Worm (Caenorhabditis elegans) whole organism, L3 larva: ENCODE data around the gene F53H4.4.

ENCODE experiments used
- ZK546.5 ChIP-seq: sonication (generic microtip); optimal IDR thresholded peaks from 2 replicates; lab custom pipeline; 2017; ENCODE audit warnings: missing biosample characterization, missing genetic modification characterization
- aly-2 ChIP-seq: fragments of 150-350 bp; optimal IDR thresholded peaks from 2 replicates; lab custom pipeline; 2014; ENCODE audit warnings: missing biosample characterization, missing genetic modification characterization
- ama-1 ChIP-seq: fragments of 150-350 bp; optimal IDR thresholded peaks from 2 replicates; lab custom pipeline; 2018
- ceh-28 ChIP-seq: fragments of 150-350 bp; optimal IDR thresholded peaks from 2 replicates; lab custom pipeline; 2014; ENCODE audit warnings: missing biosample characterization, missing genetic modification reagents, missing genetic modification characterization
- ceh-82 ChIP-seq: fragments of 150-350 bp; optimal IDR thresholded peaks from 2 replicates; lab custom pipeline; 2014; ENCODE audit warnings: missing biosample characterization, missing genetic modification characterization
- ceh-9 ChIP-seq: sonication (generic microtip); optimal IDR thresholded peaks from 2 replicates; lab custom pipeline; 2018; ENCODE audit warnings: missing biosample characterization, missing genetic modification characterization
- daf-12 ChIP-seq: fragments of 150-350 bp; optimal IDR thresholded peaks from 2 replicates; lab custom pipeline; 2014; ENCODE audit warnings: missing biosample characterization, missing genetic modification reagents, missing genetic modification characterization
- egl-27 ChIP-seq: sonication (generic microtip); optimal IDR thresholded peaks from 4 replicates; lab custom pipeline; 2017; ENCODE audit warnings: missing biosample characterization, missing genetic modification reagents, missing genetic modification characterization
- elt-1 ChIP-seq: fragments of 150-350 bp; optimal IDR thresholded peaks from 2 replicates; lab custom pipeline; 2014; ENCODE audit warnings: missing biosample characterization, missing genetic modification characterization
- elt-2 ChIP-seq: sonication (generic microtip); optimal IDR thresholded peaks from 2 replicates; lab custom pipeline; 2016; ENCODE audit warnings: missing genetic modification reagents, mild to moderate bottlenecking, missing genetic modification characterization, missing compliant biosample characterization
- elt-3 ChIP-seq, 3 experiments: fragments of 150-350 bp in 1 of 3; sonication (generic microtip) in 2 of 3; optimal IDR thresholded peaks; 2 replicates in 2 of 3; 4 replicates in 1 of 3; lab custom pipeline; 2014 to 2017; ENCODE audit warnings: missing biosample characterization in 3 of 3, missing genetic modification characterization in 3 of 3
- eor-1 ChIP-seq, 2 experiments: fragments of 150-350 bp; optimal IDR thresholded peaks; 2 replicates each; lab custom pipeline; 2014 to 2018; ENCODE audit warnings: missing biosample characterization in 2 of 2, missing genetic modification characterization in 2 of 2
- fkh-10 ChIP-seq: sonication (generic microtip); optimal IDR thresholded peaks from 2 replicates; lab custom pipeline; 2017; ENCODE audit warnings: missing biosample characterization, missing genetic modification reagents, missing genetic modification characterization
- fkh-2 ChIP-seq: fragments of 150-350 bp; optimal IDR thresholded peaks from 2 replicates; lab custom pipeline; 2014; ENCODE audit warnings: missing biosample characterization, missing genetic modification reagents, missing genetic modification characterization
- fos-1 ChIP-seq: fragments of 150-350 bp; optimal IDR thresholded peaks from 2 replicates; lab custom pipeline; 2014; ENCODE audit warnings: missing biosample characterization, missing genetic modification characterization
- hmg-11 ChIP-seq: sonication (generic microtip); optimal IDR thresholded peaks from 2 replicates; lab custom pipeline; 2016; ENCODE audit warnings: missing genetic modification characterization, missing compliant biosample characterization
- jun-1 ChIP-seq: fragments of 150-350 bp; optimal IDR thresholded peaks from 2 replicates; lab custom pipeline; 2014; ENCODE audit warnings: missing biosample characterization, missing genetic modification reagents, missing genetic modification characterization
- lin-39 ChIP-seq: fragments of 150-350 bp; optimal IDR thresholded peaks from 2 replicates; lab custom pipeline; 2018; ENCODE audit warnings: missing biosample characterization, missing genetic modification reagents, missing genetic modification characterization
- lsy-12 ChIP-seq: sonication (generic microtip); optimal IDR thresholded peaks from 2 replicates; lab custom pipeline; 2016; ENCODE audit warnings: mild to moderate bottlenecking, missing genetic modification characterization, missing compliant biosample characterization
- mdl-1 ChIP-seq: fragments of 150-350 bp; optimal IDR thresholded peaks from 2 replicates; lab custom pipeline; 2014; ENCODE audit warnings: missing biosample characterization, missing genetic modification characterization
- mml-1 ChIP-seq: fragments of 150-350 bp; sonication (generic microtip); optimal IDR thresholded peaks from 3 replicates; lab custom pipeline; 2014; ENCODE audit warnings: missing biosample characterization, missing genetic modification characterization
- nfya-1 ChIP-seq: sonication (generic microtip); optimal IDR thresholded peaks from 2 replicates; lab custom pipeline; 2017; ENCODE audit warnings: missing genetic modification characterization, mild to moderate bottlenecking, missing compliant biosample characterization, antibody characterized with exemption, moderate library complexity; ENCODE audit not compliant: insufficient read depth
- nhr-11 ChIP-seq: fragments of 150-350 bp; optimal IDR thresholded peaks from 2 replicates; lab custom pipeline; 2014; ENCODE audit warnings: missing biosample characterization, missing genetic modification characterization
- nhr-43 ChIP-seq: sonication (generic microtip); optimal IDR thresholded peaks from 2 replicates; lab custom pipeline; 2016; ENCODE audit warnings: mild to moderate bottlenecking, missing genetic modification characterization, missing compliant biosample characterization; ENCODE audit not compliant: poor library complexity, severe bottlenecking
- nhr-67 ChIP-seq: fragments of 150-350 bp; optimal IDR thresholded peaks from 2 replicates; lab custom pipeline; 2014; ENCODE audit warnings: missing biosample characterization, missing genetic modification characterization
- nhr-76 ChIP-seq: fragments of 150-350 bp; sonication (generic microtip); optimal IDR thresholded peaks from 5 replicates; lab custom pipeline; 2014; ENCODE audit warnings: missing biosample characterization, missing genetic modification characterization
- nhr-77 ChIP-seq: fragments of 150-350 bp; optimal IDR thresholded peaks from 2 replicates; lab custom pipeline; 2014; ENCODE audit warnings: missing biosample characterization, missing genetic modification characterization
- pha-4 ChIP-seq: fragments of 150-350 bp; optimal IDR thresholded peaks from 2 replicates; lab custom pipeline; 2014; ENCODE audit warnings: missing biosample characterization, missing genetic modification reagents, missing genetic modification characterization
- pqm-1 ChIP-seq: fragments of 150-350 bp; optimal IDR thresholded peaks from 2 replicates; lab custom pipeline; 2017; ENCODE audit warnings: missing biosample characterization, missing genetic modification characterization, inconsistent platforms
- skn-1 ChIP-seq: fragments of 150-350 bp; optimal IDR thresholded peaks from 2 replicates; lab custom pipeline; 2014; ENCODE audit warnings: missing biosample characterization, missing genetic modification characterization
- snpc-4 ChIP-seq: fragments of 150-350 bp; optimal IDR thresholded peaks from 2 replicates; lab custom pipeline; 2014; ENCODE audit warnings: missing biosample characterization, missing genetic modification characterization
- tbx-2 ChIP-seq: sonication (generic microtip); optimal IDR thresholded peaks from 2 replicates; lab custom pipeline; 2016; ENCODE audit warnings: mild to moderate bottlenecking, missing genetic modification characterization, missing compliant biosample characterization
- unc-39 ChIP-seq: sonication (generic microtip); optimal IDR thresholded peaks from 4 replicates; lab custom pipeline; 2017; ENCODE audit warnings: missing biosample characterization, missing genetic modification characterization
- unc-62 ChIP-seq: fragments of 150-350 bp; sonication (generic microtip); optimal IDR thresholded peaks from 4 replicates; lab custom pipeline; 2014; ENCODE audit warnings: missing biosample characterization, missing genetic modification reagents, missing genetic modification characterization
- ztf-11 ChIP-seq: fragments of 150-350 bp; optimal IDR thresholded peaks from 2 replicates; lab custom pipeline; 2014; ENCODE audit warnings: missing biosample characterization, missing genetic modification characterization
- ztf-4 ChIP-seq: fragments of 150-350 bp; optimal IDR thresholded peaks from 2 replicates; lab custom pipeline; 2014; ENCODE audit warnings: missing biosample characterization, missing genetic modification characterization

The F53H4.4 gene

DNA sequence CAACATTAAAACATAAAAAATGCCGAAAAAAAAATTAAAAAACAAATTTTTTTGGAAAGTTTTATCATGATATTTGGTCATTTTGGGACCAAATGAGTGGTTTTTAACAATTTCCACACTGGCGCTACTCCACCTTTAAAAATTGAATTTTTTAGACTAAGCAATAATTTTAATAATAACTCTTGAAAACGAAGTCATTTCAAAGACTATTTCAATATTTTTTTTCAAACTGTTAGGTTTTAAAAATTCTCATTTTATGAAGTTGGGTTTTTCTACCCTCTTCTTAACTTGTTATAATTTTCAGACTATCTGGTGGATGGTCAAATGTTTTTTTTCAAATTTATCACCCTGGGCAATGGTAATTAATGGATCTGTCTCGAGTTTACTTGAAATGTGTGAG, 44.0 kb upstream of the F53H4.4 start, which contains the start of gene Y7A5A.8:
Gene Y7A5A.8, plus strand, starts transcription at position 301 of the 400 bp plus-strand sequence.
- TF ChIP-seq fkh-10 (GFP tag; lab: Kevin White, UChicago): no peak
- TF ChIP-seq ama-1: no peak
- no peak for TF ChIP-seq elt-2 (tag; lab: Kevin White, UChicago)
- TF ChIP-seq eor-1 (tag; optimal IDR thresholded peaks at IDR 0.05; lab: Kevin White, UChicago): no peak
- TF ChIP-seq nhr-76 (tag; lab: Kevin White, UChicago): no peak
- TF ChIP-seq daf-12: no peak
- TF ChIP-seq aly-2 (tag; lab: Kevin White, UChicago): no peak
- TF ChIP-seq nfya-1 (tag; lab: Kevin White, UChicago): no peak
- TF ChIP-seq nhr-11 (tag; lab: Kevin White, UChicago): no peak
- no peak for TF ChIP-seq mml-1
- no peak for TF ChIP-seq ceh-9 (tag; lab: Kevin White, UChicago)
- no peak for TF ChIP-seq tbx-2 (tag; lab: Kevin White, UChicago)
- TF ChIP-seq ztf-11: no peak
- no peak for TF ChIP-seq nhr-77 (tag; lab: Kevin White, UChicago)
- no peak for TF ChIP-seq elt-1
- no peak for TF ChIP-seq ceh-82
- TF ChIP-seq hmg-11 (tag; lab: Kevin White, UChicago): no peak
- TF ChIP-seq pqm-1 (tag; lab: Kevin White, UChicago): no peak
- TF ChIP-seq ZK546.5: no peak

DNA sequence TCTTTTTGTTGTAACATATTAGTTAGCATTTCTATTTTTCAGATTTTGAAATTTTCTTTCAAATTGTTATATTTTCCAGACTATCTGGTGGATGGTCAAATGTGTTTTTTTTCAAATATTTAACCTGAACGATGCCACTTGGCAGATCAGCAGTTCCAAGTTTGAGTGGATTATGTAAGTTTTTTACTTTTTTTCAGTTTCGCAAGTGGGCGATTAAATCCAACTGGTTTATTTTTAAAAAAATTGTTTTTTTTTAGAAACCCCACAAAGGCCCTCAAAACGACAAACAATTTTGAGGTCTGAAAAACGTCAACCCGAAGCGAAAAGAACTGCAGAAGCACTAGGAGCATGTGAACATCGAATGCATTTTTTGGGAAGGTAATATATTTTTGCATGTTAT, 39.3 kb upstream of the F53H4.4 start, which contains the start of gene Y7A5A.9:
Gene Y7A5A.9, plus strand, starts transcription at position 301 of the 400 bp plus-strand sequence.
- TF ChIP-seq fkh-10 (GFP tag; lab: Kevin White, UChicago) (no peak), nhr-67 (tag; lab: Kevin White, UChicago) (no peak), fkh-2 (tag; lab: Kevin White, UChicago) (no peak), lsy-12 (tag; lab: Kevin White, UChicago) (no peak), nhr-76 (tag; lab: Kevin White, UChicago) (no peak), mdl-1 (tag; lab: Kevin White, UChicago) (no peak), lin-39 (tag; lab: Kevin White, UChicago) (no peak), ztf-4 (no peak), elt-3 (tag; optimal IDR thresholded peaks at IDR 0.05; lab: Kevin White, UChicago) (no peak), nfya-1 (tag; lab: Kevin White, UChicago) (no peak)

DNA sequence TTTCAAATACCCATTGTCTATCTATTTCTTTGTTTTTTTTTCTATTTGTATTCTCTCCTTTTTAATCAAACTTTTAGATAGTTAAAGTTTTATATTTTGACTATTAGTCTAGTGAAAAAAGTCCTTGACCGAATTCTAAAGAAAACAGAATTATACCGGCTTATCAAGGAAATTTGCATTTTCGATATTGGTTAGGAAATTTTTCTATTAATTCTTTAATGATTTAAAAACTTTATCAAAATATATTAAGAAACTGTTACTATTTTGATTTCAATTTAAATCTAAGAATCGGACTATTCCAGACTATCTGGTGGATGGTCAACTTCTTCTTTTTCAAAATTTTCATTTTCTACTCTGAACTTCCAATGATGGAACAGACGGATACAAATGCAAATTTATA, 38.1 kb upstream of the F53H4.4 start, which contains the start of gene Y7A5A.20:
Gene Y7A5A.20, plus strand, starts transcription at position 301 of the 400 bp plus-strand sequence.
- TF ChIP-seq egl-27 (no peak), pqm-1 (tag; lab: Kevin White, UChicago) (no peak)

DNA sequence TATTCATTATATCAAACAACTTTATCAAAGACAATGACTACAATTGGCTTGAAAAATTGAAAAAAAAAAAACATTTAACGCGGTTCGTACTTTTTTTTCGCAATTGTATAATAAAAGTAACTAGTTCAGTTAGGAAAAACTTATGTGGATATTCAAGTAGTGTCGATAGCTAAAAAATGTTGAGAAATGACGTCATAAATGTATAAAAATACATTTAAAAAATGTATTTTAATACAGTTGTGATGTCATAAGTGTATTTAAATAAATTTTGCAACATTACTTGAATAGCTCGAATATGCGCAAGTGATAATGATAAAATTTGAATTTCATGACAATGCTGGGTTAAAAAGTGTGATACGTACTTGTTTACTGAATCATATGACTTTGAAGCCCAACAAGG, 34.6 kb upstream of the F53H4.4 start:
- TF ChIP-seq jun-1 (no peak), eor-1 (tag; optimal IDR thresholded peaks at IDR 0.05; lab: Kevin White, UChicago) (no peak), ztf-11 (no peak), elt-2 (tag; lab: Kevin White, UChicago) (no peak), ceh-9 (tag; lab: Kevin White, UChicago) (no peak), unc-39 (no peak), elt-3 (tag; optimal IDR thresholded peaks at IDR 0.05; lab: Kevin White, UChicago) (no peak), nhr-11 (tag; lab: Kevin White, UChicago) (no peak), elt-1 (no peak), ceh-28 (tag; lab: Kevin White, UChicago) (no peak), egl-27 (no peak), skn-1 (tag; lab: Kevin White, UChicago) (no peak), snpc-4 (tag; lab: Kevin White, UChicago) (no peak), unc-62 (GFP tag; lab: Kevin White, UChicago) (no peak), nhr-43 (tag; lab: Kevin White, UChicago) (no peak)

DNA sequence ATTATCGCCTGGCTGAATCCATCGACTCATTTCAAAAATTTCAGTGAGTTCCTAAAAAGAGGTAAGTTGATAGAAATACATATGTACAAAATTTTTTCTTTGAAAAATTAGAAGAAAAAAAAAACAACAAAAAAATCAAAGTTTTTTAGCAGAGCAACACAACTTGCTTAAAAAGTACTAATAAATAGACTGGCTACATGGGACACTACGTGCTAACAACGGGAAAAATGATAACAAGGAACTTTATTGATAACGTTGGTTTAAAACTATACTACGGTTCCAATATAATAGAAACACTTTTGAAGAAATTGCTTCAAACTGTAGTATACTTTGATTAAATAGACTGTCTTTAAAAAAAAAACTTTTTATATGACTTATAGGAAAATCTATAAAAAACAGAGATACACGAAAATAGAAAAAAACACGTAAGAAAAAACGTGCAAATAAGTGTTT, 27.7 kb upstream of the F53H4.4 start, which contains the start of gene acox-1.6:
Gene acox-1.6, minus strand, starts transcription at position 51 of the 453 bp plus-strand sequence.
- TF ChIP-seq pqm-1 (tag; lab: Kevin White, UChicago) (peak; percentile 85), elt-3 (tag; optimal IDR thresholded peaks at IDR 0.05; lab: Kevin White, UChicago) (no peak), pha-4 (tag; lab: Kevin White, UChicago) (peak; percentile 42), tbx-2 (tag; lab: Kevin White, UChicago) (no peak), ceh-28 (tag; lab: Kevin White, UChicago) (no peak), elt-2 (tag; lab: Kevin White, UChicago) (peak; percentile 70), hmg-11 (tag; lab: Kevin White, UChicago) (no peak), fos-1 (tag; lab: Kevin White, UChicago) (no peak), lsy-12 (tag; lab: Kevin White, UChicago) (no peak)
